Worm (Caenorhabditis elegans) whole organism, young adult: ENCODE data around the gene T13H5.1.

Source experiments
- F22D6.2 ChIP-seq: sonication (generic microtip); optimal IDR thresholded peaks from 2 replicates; lab custom pipeline; 2016; ENCODE audit warnings: mild to moderate bottlenecking, missing genetic modification characterization, missing compliant biosample characterization
- F49E8.2 ChIP-seq: sonication (generic microtip); optimal IDR thresholded peaks from 3 replicates; lab custom pipeline; 2017; ENCODE audit warnings: missing genetic modification characterization, mild to moderate bottlenecking, missing compliant biosample characterization, antibody characterized with exemption, moderate library complexity; ENCODE audit not compliant: insufficient read depth
- Y53F4B.3 ChIP-seq: fragments of 200-800 bp; sonication (Bioruptor generic); IDR thresholded peaks from 2 replicates; pipeline ENCODE4 v1.3.6; 2022; ENCODE audit warnings: missing genetic modification reagents, missing genetic modification characterization, missing compliant biosample characterization
- athp-1 ChIP-seq: sonication (generic microtip); optimal IDR thresholded peaks from 2 replicates; lab custom pipeline; 2017; ENCODE audit warnings: mild to moderate bottlenecking, missing genetic modification characterization, missing compliant biosample characterization
- lsy-27 ChIP-seq: sonication (generic microtip); optimal IDR thresholded peaks from 2 replicates; lab custom pipeline; 2017; ENCODE audit warnings: missing genetic modification characterization, mild to moderate bottlenecking, missing compliant biosample characterization, antibody characterized with exemption, missing genotype, borderline replicate concordance; ENCODE audit not compliant: insufficient read depth
- nfya-2 ChIP-seq: fragments of 200-800 bp; sonication (Bioruptor generic); IDR thresholded peaks from 2 replicates; pipeline ENCODE4 v1.3.6; 2022; ENCODE audit warnings: missing genetic modification reagents, missing genetic modification characterization, missing compliant biosample characterization
- unc-62 ChIP-seq: fragments of 150-350 bp; optimal IDR thresholded peaks from 2 replicates; lab custom pipeline; 2014; ENCODE audit warnings: missing biosample characterization, missing genetic modification reagents, missing genetic modification characterization
- ztf-26 ChIP-seq: sonication (generic microtip); optimal IDR thresholded peaks from 2 replicates; lab custom pipeline; 2017; ENCODE audit warnings: missing genetic modification characterization, missing compliant biosample characterization

- TF ChIP-seq athp-1 (tag; lab: Kevin White, UChicago) (no peak), Y53F4B.3 (no peak), F22D6.2 (tag; lab: Kevin White, UChicago) (no peak), nfya-2 (no peak), ztf-26 (tag; lab: Kevin White, UChicago) (no peak), unc-62 (no peak), F49E8.2 (tag; lab: Kevin White, UChicago) (no peak), lsy-27 (tag; lab: Kevin White, UChicago) (no peak)
These were observed 35.9 kb downstream of the T13H5.1 start for ce11 chrII:8472916-8473315.
